Fruit fly (Drosophila melanogaster) S2 (cell line): ENCODE results near the gene CG7888.

Experiments used
- CG8478 ChIP-seq: fragments of >200 bp; optimal IDR thresholded peaks from 2 replicates; lab custom pipeline; 2018
- CTCF ChIP-seq, 2 experiments: fragments of >200 bp; optimal IDR thresholded peaks; 2 replicates each; lab custom pipeline; 2018

- peak in 1 of 2 experiments; percentile 2 for TF ChIP-seq CTCF (optimal IDR thresholded peaks at IDR 0.05; lab: Kevin White, UChicago)
- no peak for TF ChIP-seq CG8478 (lab: Kevin White, UChicago)
These were observed 39.2 kb downstream of the CG7888 start, which contains the start of gene JIL-1 for dm6 chr3L:11093046-11093520.
